Worm (Caenorhabditis elegans) whole organism, L4 larva: ENCODE data around the gene M04D8.7.

Experiments used
- Y5F2A.4 ChIP-seq: fragments of 200-800 bp; sonication (Bioruptor generic); optimal IDR thresholded peaks from 2 replicates; lab custom pipeline; 2018; ENCODE audit warnings: mild to moderate bottlenecking, missing genetic modification characterization, missing compliant biosample characterization
- egl-27 ChIP-seq: sonication (generic microtip); optimal IDR thresholded peaks from 3 replicates; lab custom pipeline; 2017; ENCODE audit warnings: missing biosample characterization, missing genetic modification reagents, missing genetic modification characterization
- hlh-11 ChIP-seq: fragments of 200-800 bp; sonication (Bioruptor generic); optimal IDR thresholded peaks from 2 replicates; lab custom pipeline; 2018; ENCODE audit warnings: mild to moderate bottlenecking, missing genetic modification characterization, missing compliant biosample characterization
- lin-39 ChIP-seq: fragments of 150-350 bp; optimal IDR thresholded peaks from 2 replicates; lab custom pipeline; 2014; ENCODE audit warnings: missing biosample characterization, missing genetic modification reagents, missing genetic modification characterization
- nhr-6 ChIP-seq: fragments of 150-350 bp; optimal IDR thresholded peaks from 2 replicates; lab custom pipeline; 2014; ENCODE audit warnings: missing biosample characterization, missing genetic modification characterization
- saeg-2 ChIP-seq: fragments of 200-800 bp; sonication (Bioruptor generic); IDR thresholded peaks from 2 replicates; pipeline ENCODE4 v1.3.6; 2022; ENCODE audit warnings: missing genetic modification reagents, missing genetic modification characterization, missing compliant biosample characterization
- skn-1 ChIP-seq: fragments of 150-350 bp; optimal IDR thresholded peaks from 2 replicates; lab custom pipeline; 2014; ENCODE audit warnings: missing biosample characterization, missing genetic modification characterization
- snpc-4 ChIP-seq: fragments of 150-350 bp; optimal IDR thresholded peaks from 2 replicates; lab custom pipeline; 2014; ENCODE audit warnings: missing biosample characterization, missing genetic modification characterization
- tag-97 ChIP-seq: fragments of 200-800 bp; sonication (Bioruptor generic); IDR thresholded peaks from 2 replicates; pipeline ENCODE4 v1.3.6; 2022; ENCODE audit warnings: missing genetic modification characterization, missing compliant biosample characterization
- unc-130 ChIP-seq: sonication (generic microtip); optimal IDR thresholded peaks from 2 replicates; lab custom pipeline; 2016; ENCODE audit warnings: missing genetic modification reagents, missing genetic modification characterization, missing compliant biosample characterization
- zag-1 ChIP-seq: fragments of 150-350 bp; optimal IDR thresholded peaks from 2 replicates; lab custom pipeline; 2014; ENCODE audit warnings: missing biosample characterization, missing genetic modification characterization
- ztf-11 ChIP-seq: fragments of 150-350 bp; optimal IDR thresholded peaks from 2 replicates; lab custom pipeline; 2014; ENCODE audit warnings: missing biosample characterization, missing genetic modification characterization

DNA sequence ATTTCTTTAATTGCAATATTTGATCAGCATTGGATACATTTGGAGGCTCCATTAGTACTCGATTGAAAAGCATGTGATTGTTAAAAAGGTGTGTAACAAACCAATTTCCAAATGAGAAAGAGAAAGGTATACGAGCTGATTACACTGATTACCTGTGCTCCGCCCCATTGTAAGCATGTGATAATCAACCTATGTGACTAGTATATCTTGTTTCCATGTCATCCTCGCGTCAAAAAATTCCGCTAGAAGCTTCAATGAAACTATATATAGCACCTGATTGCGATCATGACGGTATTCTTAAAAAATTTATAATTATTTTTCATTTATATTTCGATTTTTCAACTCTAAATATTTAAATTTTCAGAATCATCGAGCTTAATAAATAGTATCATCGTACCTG lies 6.7 kb upstream of the M04D8.7 start, which contains the start of gene M04D8.4:
- no peak for TF ChIP-seq lin-39
- no peak for TF ChIP-seq hlh-11 (tag; lab: Kevin White, UChicago)
- no peak for TF ChIP-seq egl-27 (tag; lab: Kevin White, UChicago)
- TF ChIP-seq Y5F2A.4 (GFP tag; lab: Kevin White, UChicago), result no peak
- TF ChIP-seq ztf-11 (tag; lab: Kevin White, UChicago), result no peak
- TF ChIP-seq nhr-6 (tag; lab: Kevin White, UChicago), result no peak
- TF ChIP-seq saeg-2 (GFP tag; lab: Robert Waterston, UW), result no peak
- TF ChIP-seq zag-1, result no peak
- no peak for TF ChIP-seq tag-97 (GFP tag; lab: Robert Waterston, UW)
- TF ChIP-seq unc-130, result no peak
- no peak for TF ChIP-seq skn-1 (tag; lab: Kevin White, UChicago)
- no peak for TF ChIP-seq snpc-4
